Worm (Caenorhabditis elegans): Measurements from ENCODE around the gene col-161.

The col-161 gene

DNA sequence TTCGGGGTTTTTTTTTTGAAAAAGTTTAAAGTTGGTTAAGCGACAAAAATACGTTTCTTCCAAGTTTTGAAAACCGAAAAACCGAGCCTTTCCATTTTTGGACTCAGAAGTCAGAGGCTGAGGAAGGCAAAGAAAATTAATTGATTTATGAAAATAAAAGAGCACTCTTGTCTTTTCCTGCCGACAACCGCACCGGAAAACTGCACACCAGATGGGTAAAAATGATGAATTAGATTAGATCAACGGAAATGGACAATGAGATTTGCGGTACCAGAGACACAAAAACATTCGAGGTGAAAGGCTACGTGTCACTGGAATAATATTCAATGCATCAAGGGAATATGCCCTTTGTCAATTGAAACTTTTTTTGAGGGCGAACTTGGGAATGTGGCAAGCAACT, 23.3 kb downstream of the col-161 start:
- TF ChIP-seq mdl-1 (tag; optimal IDR thresholded peaks at IDR 0.05) (no peak), eor-1 (tag; optimal IDR thresholded peaks at IDR 0.05) (no peak), zag-1 (tag; optimal IDR thresholded peaks at IDR 0.05) (no peak), skn-1 (tag; optimal IDR thresholded peaks at IDR 0.05) (no peak), lsy-12 (tag; optimal IDR thresholded peaks at IDR 0.05) (no peak), nhr-67 (tag; optimal IDR thresholded peaks at IDR 0.05) (no peak), ceh-9 (tag; optimal IDR thresholded peaks at IDR 0.05) (no peak), nhr-77 (tag; optimal IDR thresholded peaks at IDR 0.05) (no peak), elt-2 (tag; optimal IDR thresholded peaks at IDR 0.05) (no peak), nhr-23 (tag; optimal IDR thresholded peaks at IDR 0.05) (no peak), egl-27 (tag; optimal IDR thresholded peaks at IDR 0.05) (no peak), nhr-11 (tag; optimal IDR thresholded peaks at IDR 0.05) (no peak), snpc-4 (tag; optimal IDR thresholded peaks at IDR 0.05) (no peak), ZK546.5 (tag; optimal IDR thresholded peaks at IDR 0.05) (no peak), lin-39 (tag; optimal IDR thresholded peaks at IDR 0.05) (no peak), nhr-28 (tag; optimal IDR thresholded peaks at IDR 0.05) (no peak)

DNA sequence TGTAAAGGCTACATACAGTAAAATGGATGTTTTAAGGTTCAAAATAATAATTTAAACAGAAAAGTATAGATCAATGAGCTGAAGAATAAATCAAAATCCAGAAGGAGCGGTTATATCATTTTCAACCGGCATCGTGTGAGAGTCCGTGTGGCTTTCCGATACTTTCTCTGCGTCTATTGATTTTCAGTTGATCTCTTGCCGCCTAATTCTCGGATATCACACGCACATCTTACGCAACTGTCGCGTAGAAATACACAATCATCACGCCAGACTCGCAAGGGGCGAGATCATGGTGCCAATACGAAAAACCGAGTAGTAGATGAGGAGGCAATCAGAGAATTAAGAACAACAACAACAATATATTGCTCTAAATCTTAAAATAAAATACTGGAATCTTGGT, 28.9 kb downstream of the col-161 start:
- TF ChIP-seq elt-3 (tag; optimal IDR thresholded peaks at IDR 0.05) (no peak), zag-1 (tag; optimal IDR thresholded peaks at IDR 0.05) (no peak), daf-12 (tag; optimal IDR thresholded peaks at IDR 0.05) (no peak), mdl-1 (tag; optimal IDR thresholded peaks at IDR 0.05) (no peak), pqm-1 (tag; optimal IDR thresholded peaks at IDR 0.05) (no peak), elt-1 (tag; optimal IDR thresholded peaks at IDR 0.05) (no peak), nhr-237 (tag; optimal IDR thresholded peaks at IDR 0.05) (no peak), nfya-1 (tag; optimal IDR thresholded peaks at IDR 0.05; ENCODE audit: insufficient read depth) (no peak), lin-39 (tag; optimal IDR thresholded peaks at IDR 0.05) (no peak), mml-1 (tag; optimal IDR thresholded peaks at IDR 0.05) (no peak), nhr-76 (tag; optimal IDR thresholded peaks at IDR 0.05) (no peak), unc-39 (tag; optimal IDR thresholded peaks at IDR 0.05) (no peak), nhr-12 (tag; optimal IDR thresholded peaks at IDR 0.05) (no peak), nhr-11 (tag; optimal IDR thresholded peaks at IDR 0.05) (no peak), ama-1 (optimal IDR thresholded peaks at IDR 0.05) (no peak), nhr-23 (tag; optimal IDR thresholded peaks at IDR 0.05) (no peak), egl-5 (tag; optimal IDR thresholded peaks at IDR 0.05) (no peak), ZK546.5 (tag; optimal IDR thresholded peaks at IDR 0.05) (no peak), ceh-16 (tag; optimal IDR thresholded peaks at IDR 0.05) (no peak), ztf-11 (tag; optimal IDR thresholded peaks at IDR 0.05) (no peak)

DNA sequence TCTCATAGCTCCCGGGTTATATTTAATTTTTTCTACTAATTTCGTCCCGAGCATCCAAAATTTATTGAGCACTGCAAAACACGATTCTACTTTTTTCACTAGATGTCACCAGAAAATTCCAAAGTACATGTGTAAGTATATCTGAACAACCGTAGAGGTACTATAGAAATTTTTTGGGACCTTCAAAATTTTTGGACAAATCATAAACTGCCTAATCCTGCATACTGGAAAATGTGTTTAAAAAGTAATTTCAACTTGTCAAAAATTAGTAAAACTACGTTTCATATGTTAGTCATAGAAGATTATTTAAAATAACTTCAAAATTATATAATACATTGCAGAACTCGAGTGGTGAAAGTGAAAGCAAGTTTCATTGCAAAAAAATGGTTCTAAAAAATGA, 31.3 kb downstream of the col-161 start:
- TF ChIP-seq ztf-4 (tag; optimal IDR thresholded peaks at IDR 0.05) (no peak), sea-2 (GFP tag; optimal IDR thresholded peaks at IDR 0.05) (no peak), fkh-2 (tag; optimal IDR thresholded peaks at IDR 0.05) (no peak), nhr-11 (tag; optimal IDR thresholded peaks at IDR 0.05) (no peak), mml-1 (tag; optimal IDR thresholded peaks at IDR 0.05) (no peak), fos-1 (tag; optimal IDR thresholded peaks at IDR 0.05) (no peak), nhr-43 (tag; optimal IDR thresholded peaks at IDR 0.05; ENCODE audit: poor library complexity, severe bottlenecking) (no peak), snpc-4 (tag; optimal IDR thresholded peaks at IDR 0.05) (no peak), tbx-2 (tag; optimal IDR thresholded peaks at IDR 0.05) (no peak), skn-1 (tag; optimal IDR thresholded peaks at IDR 0.05) (no peak), unc-39 (tag; optimal IDR thresholded peaks at IDR 0.05) (no peak), zag-1 (tag; optimal IDR thresholded peaks at IDR 0.05) (no peak), R02D3.7 (tag; optimal IDR thresholded peaks at IDR 0.05) (no peak), aly-2 (tag; optimal IDR thresholded peaks at IDR 0.05) (no peak), unc-62 (GFP tag; optimal IDR thresholded peaks at IDR 0.05) (no peak), lsy-12 (tag; optimal IDR thresholded peaks at IDR 0.05) (no peak), nhr-28 (tag; optimal IDR thresholded peaks at IDR 0.05) (no peak), nhr-67 (tag; optimal IDR thresholded peaks at IDR 0.05) (no peak)

DNA sequence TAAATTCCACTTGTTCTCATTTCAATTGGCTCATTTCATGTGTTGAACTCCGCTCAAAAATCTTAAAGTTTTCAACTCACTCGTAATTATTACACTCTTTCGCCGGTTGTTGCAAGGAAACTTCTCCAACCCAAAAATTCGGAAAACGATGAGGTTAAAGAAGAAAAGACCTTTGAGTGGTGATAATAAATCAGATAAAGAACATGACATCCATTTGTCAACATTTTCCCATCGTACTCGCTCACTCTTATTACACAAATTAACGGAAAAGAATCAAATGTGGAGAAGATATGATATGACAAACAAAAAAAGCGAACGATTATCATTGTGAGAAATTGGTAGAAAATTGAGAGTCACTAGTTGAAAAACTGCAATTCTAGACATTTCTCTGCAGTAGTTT, 32.5 kb downstream of the col-161 start:
- no peak for TF ChIP-seq nfya-1 (tag; optimal IDR thresholded peaks at IDR 0.05; ENCODE audit: insufficient read depth)
- peak; percentile 21 for TF ChIP-seq nhr-25 (tag; optimal IDR thresholded peaks at IDR 0.05)

Measured in whole organism, L3 larva.